Fruit fly (Drosophila melanogaster) whole organism, prepupa: ENCODE data around the gene CG6865.

ENCODE experiments used
- Gug ChIP-seq: fragments of 200-800 bp; sonication (Bioruptor generic); IDR thresholded peaks from 2 replicates; pipeline ENCODE4 v1.3.6; 2022; ENCODE audit warnings: missing biosample characterization, missing genetic modification characterization
- lz ChIP-seq: fragments of 200-800 bp; sonication (Bioruptor generic); optimal IDR thresholded peaks from 3 replicates; lab custom pipeline; 2016; ENCODE audit warnings: missing biosample characterization, missing genetic modification characterization

dm6 chr3L:18842236-18842635, 21.2 kb upstream of the CG6865 start:
- TF ChIP-seq lz (GFP tag; lab: Kevin White, UChicago) (no peak), Gug (GFP tag; lab: Robert Waterston, UW) (no peak)
